Fruit fly (Drosophila melanogaster): Measurements from ENCODE around the gene Tehao.

DNA sequence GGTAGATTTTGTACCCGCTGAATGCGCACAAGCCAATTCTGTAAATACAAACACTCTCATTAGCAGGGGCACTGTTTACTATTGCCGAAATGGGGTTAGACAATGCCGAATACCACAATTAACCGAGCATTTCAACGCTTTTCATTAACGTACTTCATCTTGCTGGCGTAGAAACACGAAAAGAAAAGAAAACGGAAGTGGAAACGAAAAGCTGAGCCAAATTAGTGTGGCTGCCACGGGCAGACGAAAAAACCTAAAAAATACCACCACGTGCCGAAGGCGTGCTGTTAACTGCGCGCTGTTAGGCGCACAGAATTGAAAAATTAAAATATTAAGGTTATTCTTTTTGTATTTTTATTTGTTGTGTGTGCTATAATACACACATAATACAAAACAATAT is 40.5 kb upstream of the Tehao start, which contains the start of gene RpL24:
- TF ChIP-seq Sin3A (optimal IDR thresholded peaks at IDR 0.05): no peak
- TF ChIP-seq h (optimal IDR thresholded peaks at IDR 0.05): no peak
- no peak for TF ChIP-seq Myc (optimal IDR thresholded peaks at IDR 0.05)
- TF ChIP-seq psq (optimal IDR thresholded peaks at IDR 0.05): no peak
- no peak for TF ChIP-seq insv (optimal IDR thresholded peaks at IDR 0.05)
- no peak for TF ChIP-seq ttk (optimal IDR thresholded peaks at IDR 0.05)

Data from Kc167 (cell line).